Worm (Caenorhabditis elegans): ENCODE measurements around the gene M151.2.

M151.2 gene

DNA sequence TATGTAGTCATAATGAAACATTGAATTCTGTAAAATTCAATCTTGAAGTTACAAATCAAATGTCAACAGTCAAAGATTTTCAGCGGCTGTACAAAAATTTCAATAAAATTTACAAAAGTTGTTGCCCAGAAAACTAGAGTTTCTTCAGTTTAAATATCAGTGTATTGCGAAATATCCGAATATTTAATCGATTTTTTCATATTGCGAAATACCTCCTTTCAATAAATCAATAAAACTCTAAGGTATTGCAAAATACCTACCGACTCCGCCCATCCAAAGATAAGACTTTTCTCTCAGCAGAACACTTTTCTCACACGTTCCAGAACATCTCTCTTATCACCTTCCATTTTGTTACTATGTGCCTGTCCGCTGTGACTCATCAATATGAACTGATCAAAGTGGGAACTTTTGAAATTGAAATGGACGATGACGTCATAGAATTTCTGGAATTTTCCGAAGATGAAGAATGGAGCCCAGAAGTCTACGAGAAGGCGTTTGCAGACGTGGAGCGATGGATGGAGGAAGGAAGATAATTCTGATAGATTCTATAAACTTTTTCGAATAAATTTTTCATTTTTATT lies 53.7 kb downstream of the M151.2 start:
- TF ChIP-seq R02D3.7 (tag; optimal IDR thresholded peaks at IDR 0.05) (no peak), sem-4 (tag; optimal IDR thresholded peaks at IDR 0.05) (no peak), fos-1 (tag; optimal IDR thresholded peaks at IDR 0.05) (peak; percentile 44), unc-55 (GFP tag; optimal IDR thresholded peaks at IDR 0.05) (peak; percentile 37)
